Fruit fly (Drosophila melanogaster) whole organism, embryonic: ENCODE measurements around the gene mib1.

ENCODE experiments used
- Abd-B ChIP-seq: fragments of 200-800 bp; sonication (Bioruptor generic); optimal IDR thresholded peaks from 2 replicates; lab custom pipeline; 2018; ENCODE audit warnings: missing biosample characterization, mild to moderate bottlenecking, missing genetic modification characterization, moderate library complexity
- Atf6 ChIP-seq: fragments of 200-800 bp; sonication (Bioruptor generic); IDR thresholded peaks from 2 replicates; pipeline ENCODE4 v1.3.6; 2022; ENCODE audit warnings: missing biosample characterization, missing genetic modification characterization
- CG10147 ChIP-seq: fragments of 200-800 bp; sonication (Bioruptor generic); optimal IDR thresholded peaks from 2 replicates; lab custom pipeline; 2019; ENCODE audit warnings: missing biosample characterization, mild to moderate bottlenecking, missing genetic modification characterization, moderate library complexity
- CG10543 ChIP-seq: fragments of 200-800 bp; sonication (Bioruptor generic); optimal IDR thresholded peaks from 3 replicates; lab custom pipeline; 2017; ENCODE audit warnings: missing biosample characterization, mild to moderate bottlenecking, missing genetic modification characterization, moderate library complexity
- CG11247 ChIP-seq: fragments of 200-800 bp; sonication (Bioruptor generic); IDR thresholded peaks from 2 replicates; pipeline ENCODE4 v1.3.6; 2022; ENCODE audit warnings: missing biosample characterization, missing genetic modification characterization
- CG14441 ChIP-seq: fragments of 200-800 bp; sonication (Bioruptor generic); IDR thresholded peaks from 2 replicates; pipeline ENCODE4 v1.3.6; 2022; ENCODE audit warnings: missing biosample characterization, missing genetic modification characterization
- CG14965 ChIP-seq: fragments of 200-800 bp; sonication (Bioruptor generic); optimal IDR thresholded peaks from 2 replicates; lab custom pipeline; 2016; ENCODE audit warnings: missing biosample characterization, missing genetic modification characterization, borderline replicate concordance
- CG17912 ChIP-seq: fragments of 200-800 bp; sonication (Bioruptor generic); optimal IDR thresholded peaks from 2 replicates; lab custom pipeline; 2018; ENCODE audit warnings: missing biosample characterization, mild to moderate bottlenecking, missing genetic modification characterization
- CG1832 ChIP-seq: fragments of 200-800 bp; sonication (Bioruptor generic); optimal IDR thresholded peaks from 2 replicates; lab custom pipeline; 2017; ENCODE audit warnings: missing biosample characterization, mild to moderate bottlenecking, missing genetic modification characterization, inconsistent platforms
- CG2875 ChIP-seq: fragments of 200-800 bp; sonication (Bioruptor generic); optimal IDR thresholded peaks from 2 replicates; lab custom pipeline; 2017; ENCODE audit warnings: missing biosample characterization, mild to moderate bottlenecking, missing genetic modification characterization, missing genetic modification reagents
- CG2889 ChIP-seq: fragments of 200-800 bp; sonication (Bioruptor generic); IDR thresholded peaks from 3 replicates; pipeline ENCODE4 v1.3.6; 2022; ENCODE audit warnings: missing biosample characterization, missing genetic modification characterization
- CG42726 ChIP-seq: fragments of 200-800 bp; sonication (Bioruptor generic); IDR thresholded peaks from 2 replicates; pipeline ENCODE4 v1.3.6; 2022; ENCODE audit warnings: missing biosample characterization, missing genetic modification characterization; ENCODE audit not compliant: partially characterized antibody
- CG4617 ChIP-seq: fragments of 200-800 bp; sonication (Bioruptor generic); optimal IDR thresholded peaks from 3 replicates; lab custom pipeline; 2016; ENCODE audit warnings: missing biosample characterization, missing genetic modification characterization, borderline replicate concordance
- CG7963 ChIP-seq: fragments of 200-800 bp; sonication (Bioruptor generic); IDR thresholded peaks from 3 replicates; pipeline ENCODE4 v1.3.6; 2022; ENCODE audit warnings: missing biosample characterization, missing genetic modification characterization; ENCODE audit not compliant: partially characterized antibody
- CG9727 ChIP-seq: fragments of 200-800 bp; sonication (Bioruptor generic); optimal IDR thresholded peaks from 3 replicates; lab custom pipeline; 2017; ENCODE audit warnings: missing biosample characterization, mild to moderate bottlenecking, missing genetic modification characterization
- CkIIα-i1 ChIP-seq: fragments of 200-800 bp; sonication (Bioruptor generic); IDR thresholded peaks from 2 replicates; pipeline ENCODE4 v1.3.6; 2022; ENCODE audit warnings: missing biosample characterization, missing genetic modification characterization
- D19A ChIP-seq: fragments of 200-800 bp; optimal IDR thresholded peaks from 3 replicates; lab custom pipeline; 2019; ENCODE audit warnings: missing biosample characterization, mild to moderate bottlenecking, missing genetic modification characterization, moderate library complexity
- Deaf1 ChIP-seq: fragments of 200-800 bp; optimal IDR thresholded peaks from 3 replicates; lab custom pipeline; 2019; ENCODE audit warnings: missing biosample characterization, mild to moderate bottlenecking, missing genetic modification characterization, moderate library complexity
- Dll ChIP-seq: fragments of 200-800 bp; sonication (Bioruptor generic); IDR thresholded peaks from 4 replicates; pipeline ENCODE4 v1.3.6; 2022; ENCODE audit warnings: missing biosample characterization, missing genetic modification characterization; ENCODE audit not compliant: partially characterized antibody
- E2f2 ChIP-seq: fragments of 200-800 bp; sonication (Bioruptor generic); IDR thresholded peaks from 2 replicates; pipeline ENCODE4 v1.3.6; 2022; ENCODE audit warnings: missing biosample characterization, missing genetic modification characterization
- Hmr ChIP-seq: fragments of 200-800 bp; sonication (Bioruptor generic); optimal IDR thresholded peaks from 3 replicates; lab custom pipeline; 2017; ENCODE audit warnings: mild to moderate bottlenecking, missing biosample characterization, missing genetic modification reagents, missing genetic modification characterization
- Kr ChIP-seq: fragments of 200-800 bp; sonication (Bioruptor generic); optimal IDR thresholded peaks from 2 replicates; lab custom pipeline; 2017; ENCODE audit warnings: missing biosample characterization, mild to moderate bottlenecking, missing genetic modification characterization
- Nf-YA ChIP-seq: fragments of 200-800 bp; sonication (Bioruptor generic); IDR thresholded peaks from 2 replicates; pipeline ENCODE4 v1.3.6; 2022; ENCODE audit warnings: missing biosample characterization, missing genetic modification characterization
- Rx ChIP-seq: fragments of 200-800 bp; sonication (Bioruptor generic); IDR thresholded peaks from 2 replicates; pipeline ENCODE4 v1.3.6; 2022; ENCODE audit warnings: missing biosample characterization, missing genetic modification characterization
- TFAM ChIP-seq: fragments of 200-800 bp; sonication (Bioruptor generic); optimal IDR thresholded peaks from 2 replicates; lab custom pipeline; 2017; ENCODE audit warnings: missing biosample characterization, missing genetic modification characterization, inconsistent platforms
- Xrp1 ChIP-seq: fragments of 200-800 bp; sonication (Bioruptor generic); IDR thresholded peaks from 2 replicates; pipeline ENCODE4 v1.3.6; 2022; ENCODE audit warnings: missing biosample characterization, missing genetic modification characterization
- amos ChIP-seq: fragments of 200-800 bp; sonication (Bioruptor generic); IDR thresholded peaks from 2 replicates; pipeline ENCODE4 v1.3.6; 2022; ENCODE audit warnings: missing biosample characterization, missing genetic modification characterization; ENCODE audit not compliant: partially characterized antibody
- az2 ChIP-seq: fragments of 200-800 bp; sonication (Bioruptor generic); optimal IDR thresholded peaks from 3 replicates; lab custom pipeline; 2016; ENCODE audit warnings: missing biosample characterization, missing genetic modification characterization
- bcd ChIP-seq: fragments of 200-800 bp; sonication (Bioruptor generic); optimal IDR thresholded peaks from 2 replicates; lab custom pipeline; 2017; ENCODE audit warnings: missing biosample characterization, mild to moderate bottlenecking, missing genetic modification characterization
- bowl ChIP-seq: fragments of 200-800 bp; sonication (Bioruptor generic); IDR thresholded peaks from 2 replicates; pipeline ENCODE4 v1.3.6; 2022; ENCODE audit warnings: missing biosample characterization, missing genetic modification characterization
- cad ChIP-seq: fragments of >200 bp; optimal IDR thresholded peaks from 2 replicates; lab custom pipeline; 2017; ENCODE audit warnings: missing biosample characterization, missing genetic modification characterization
- cg ChIP-seq: fragments of 200-800 bp; sonication (Bioruptor generic); optimal IDR thresholded peaks from 3 replicates; lab custom pipeline; 2019; ENCODE audit warnings: missing biosample characterization, mild to moderate bottlenecking, missing genetic modification characterization, moderate library complexity
- crp ChIP-seq, 2 experiments: fragments of 200-800 bp; sonication (Bioruptor generic); optimal IDR thresholded peaks; 2 replicates in 1 of 2; 3 replicates in 1 of 2; lab custom pipeline; 2017; ENCODE audit warnings: missing biosample characterization in 2 of 2, missing genetic modification characterization in 2 of 2, mild to moderate bottlenecking in 1 of 2, moderate library complexity in 1 of 2
- dan ChIP-seq: fragments of 200-800 bp; sonication (Bioruptor generic); IDR thresholded peaks from 2 replicates; pipeline ENCODE4 v1.3.6; 2022; ENCODE audit warnings: missing biosample characterization, missing genetic modification characterization
- exex ChIP-seq: fragments of 200-800 bp; sonication (Bioruptor generic); optimal IDR thresholded peaks from 4 replicates; lab custom pipeline; 2018; ENCODE audit warnings: missing biosample characterization, mild to moderate bottlenecking, missing genetic modification characterization, moderate library complexity
- eyg ChIP-seq: fragments of 200-800 bp; sonication (Bioruptor generic); optimal IDR thresholded peaks from 3 replicates; lab custom pipeline; 2016; ENCODE audit warnings: missing biosample characterization, missing genetic modification characterization
- ham ChIP-seq: fragments of 200-800 bp; sonication (Bioruptor generic); IDR thresholded peaks from 2 replicates; pipeline ENCODE4 v1.3.6; 2022; ENCODE audit warnings: missing biosample characterization, missing genetic modification characterization
- kah ChIP-seq: fragments of 200-800 bp; sonication (Bioruptor generic); optimal IDR thresholded peaks from 2 replicates; lab custom pipeline; 2018; ENCODE audit warnings: missing biosample characterization, mild to moderate bottlenecking, missing genetic modification characterization
- odd ChIP-seq: fragments of 200-800 bp; sonication (Bioruptor generic); optimal IDR thresholded peaks from 2 replicates; lab custom pipeline; 2017; ENCODE audit warnings: missing biosample characterization, mild to moderate bottlenecking, missing genetic modification characterization
- pnt ChIP-seq: fragments of 200-800 bp; sonication (Bioruptor generic); optimal IDR thresholded peaks from 3 replicates; lab custom pipeline; 2016; ENCODE audit warnings: missing biosample characterization, missing genetic modification characterization
- ranshi ChIP-seq: fragments of 200-800 bp; sonication (Bioruptor generic); IDR thresholded peaks from 2 replicates; pipeline ENCODE4 v1.3.6; 2022; ENCODE audit warnings: missing biosample characterization, missing genetic modification characterization
- row ChIP-seq: fragments of 200-800 bp; sonication (Bioruptor generic); IDR thresholded peaks from 3 replicates; pipeline ENCODE4 v1.3.6; 2022; ENCODE audit warnings: missing biosample characterization, missing genetic modification characterization
- seq ChIP-seq: fragments of 200-800 bp; sonication (Bioruptor generic); IDR thresholded peaks from 2 replicates; pipeline ENCODE4 v1.3.6; 2022; ENCODE audit warnings: missing biosample characterization, missing genetic modification characterization
- slbo ChIP-seq: fragments of 200-800 bp; sonication (Bioruptor generic); IDR thresholded peaks from 2 replicates; pipeline ENCODE4 v1.3.6; 2022; ENCODE audit warnings: missing biosample characterization, missing genetic modification characterization
- sqz ChIP-seq: fragments of 200-800 bp; sonication (Bioruptor generic); optimal IDR thresholded peaks from 3 replicates; lab custom pipeline; 2018; ENCODE audit warnings: missing biosample characterization, mild to moderate bottlenecking, missing genetic modification characterization
- ttk ChIP-seq: fragments of 200-800 bp; sonication (Bioruptor generic); IDR thresholded peaks from 2 replicates; pipeline ENCODE4 v2.1.2; 2022; ENCODE audit warnings: missing biosample characterization, missing genetic modification characterization
- z ChIP-seq: fragments of 200-800 bp; sonication (Bioruptor generic); IDR thresholded peaks from 3 replicates; pipeline ENCODE4 v1.3.6; 2022; ENCODE audit warnings: missing biosample characterization, missing genetic modification characterization
- zfh1 ChIP-seq: fragments of 200-800 bp; sonication (Bioruptor generic); IDR thresholded peaks from 3 replicates; pipeline ENCODE4 v1.3.6; 2022; ENCODE audit warnings: missing biosample characterization, missing genetic modification characterization

mib1 gene

DNA sequence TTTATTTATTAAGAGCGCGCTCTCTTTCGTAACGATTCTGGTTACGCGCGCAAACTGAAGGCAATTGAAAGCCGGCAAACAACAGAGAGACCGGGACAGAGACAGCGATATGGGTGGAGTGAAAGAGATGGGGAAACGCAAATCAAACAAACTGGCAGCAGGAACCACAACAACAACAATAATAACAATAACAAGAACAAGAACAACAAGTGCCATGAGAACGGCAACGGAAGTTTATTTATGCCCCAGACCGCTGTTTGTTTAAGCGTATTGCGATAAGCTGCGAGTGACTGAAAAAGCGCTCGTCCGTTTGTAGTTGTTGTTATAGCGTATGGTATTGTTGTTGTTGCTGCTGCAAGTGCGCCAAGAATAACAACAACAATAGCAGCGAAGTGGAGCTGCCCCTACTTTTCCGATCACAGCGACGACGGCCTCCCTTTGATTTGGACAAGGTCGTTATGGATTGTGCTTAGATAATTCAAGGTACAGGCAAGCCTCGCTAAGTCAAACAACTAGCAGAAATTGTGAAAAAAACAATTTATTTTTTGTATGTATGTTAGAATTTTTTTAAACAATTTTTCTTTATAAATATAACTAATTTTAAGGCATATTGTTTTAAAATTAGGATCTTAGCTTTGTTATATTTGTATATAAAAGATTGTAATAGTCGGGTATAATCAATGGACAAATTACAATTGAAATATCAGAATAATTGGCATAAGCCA lies 14.6 kb upstream of the mib1 start (continued):
- no peak for TF ChIP-seq dan (GFP tag; lab: Robert Waterston, UW)
- TF ChIP-seq CG2889 (GFP tag; lab: Robert Waterston, UW): no peak
- TF ChIP-seq TFAM (GFP tag; lab: Kevin White, UChicago): no peak
- TF ChIP-seq Nf-YA (GFP tag; lab: Robert Waterston, UW): peak; percentile 23; the same call in 1 of the 2 replicates
- TF ChIP-seq Deaf1 (tag; lab: Kevin White, UChicago): peak; percentile 41
- TF ChIP-seq ranshi (GFP tag; lab: Robert Waterston, UW): peak; percentile 35; the same call in 1 of the 2 replicates
- TF ChIP-seq CG1832 (GFP tag; lab: Kevin White, UChicago): peak; percentile 54
- TF ChIP-seq Rx (GFP tag; lab: Robert Waterston, UW): 0 out of 2 replicates have a peak, but pooled peaks have one; percentile 17
- peak; percentile 71; the same call in 2 of the 3 replicates for TF ChIP-seq z (GFP tag; lab: Robert Waterston, UW)
- TF ChIP-seq CkIIα-i1 (GFP tag; lab: Robert Waterston, UW): no peak
- no peak for TF ChIP-seq amos (GFP tag; lab: Robert Waterston, UW)
- peak; percentile 68 for TF ChIP-seq Hmr (GFP tag; lab: Kevin White, UChicago)
- no peak for TF ChIP-seq crp (GFP tag; optimal IDR thresholded peaks at IDR 0.05; lab: Kevin White, UChicago)
- TF ChIP-seq D19A: no peak
- peak; percentile 85 for TF ChIP-seq Xrp1
- peak; percentile 65 for TF ChIP-seq row
- no peak for TF ChIP-seq Abd-B (GFP tag; lab: Kevin White, UChicago)
- no peak for TF ChIP-seq CG42726 (GFP tag; lab: Robert Waterston, UW)
- TF ChIP-seq cg: peak; percentile 15
- TF ChIP-seq az2 (GFP tag; lab: Kevin White, UChicago): peak; percentile 27
- TF ChIP-seq CG2875 (GFP tag; lab: Kevin White, UChicago): peak; percentile 87
- TF ChIP-seq CG14965 (GFP tag; lab: Kevin White, UChicago): no peak
- TF ChIP-seq E2f2 (GFP tag; lab: Robert Waterston, UW): peak; percentile 55
- TF ChIP-seq CG9727 (GFP tag; lab: Kevin White, UChicago): peak; percentile 75
- TF ChIP-seq seq (GFP tag; lab: Robert Waterston, UW): peak; percentile 48; the same call in 1 of the 2 replicates
- TF ChIP-seq CG17912: peak; percentile 39

DNA sequence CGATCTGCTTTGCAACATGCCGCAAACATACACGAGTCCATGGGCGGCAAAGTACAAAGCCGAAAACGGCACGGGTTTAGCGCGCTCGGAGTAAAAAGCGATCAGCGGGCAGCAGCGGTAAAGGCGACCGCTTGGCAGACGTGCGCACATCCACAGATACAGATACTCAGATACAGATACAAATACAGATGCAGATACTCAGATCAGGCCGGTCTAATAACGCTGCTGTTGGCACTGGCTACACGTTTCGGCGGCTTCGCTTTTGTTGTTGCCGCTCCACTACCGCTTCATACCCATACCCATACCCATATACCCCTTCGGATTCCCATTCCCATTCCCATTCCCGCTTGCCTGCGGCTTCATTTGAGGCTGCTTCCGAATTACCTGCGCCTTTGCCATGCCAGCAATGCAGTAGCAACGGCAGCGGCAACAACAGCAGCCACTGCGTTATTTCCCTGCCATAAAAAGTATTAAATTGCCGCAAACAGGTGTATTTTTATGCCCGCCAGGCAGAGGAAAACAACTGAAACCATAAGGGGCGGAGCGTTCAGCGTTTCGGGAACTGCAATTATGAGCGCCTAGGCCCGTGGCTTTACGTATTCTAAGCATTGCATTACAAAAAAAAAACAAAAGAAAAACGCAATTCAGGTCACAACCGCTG lies 13.5 kb upstream of the mib1 start:
- no peak for TF ChIP-seq kah
- no peak for TF ChIP-seq ttk (GFP tag; lab: Robert Waterston, UW)
- TF ChIP-seq CG14441 (GFP tag; lab: Robert Waterston, UW): no peak
- no peak for TF ChIP-seq ham (GFP tag; lab: Robert Waterston, UW)
- TF ChIP-seq CG11247 (GFP tag; lab: Robert Waterston, UW): 0 out of 2 replicates have a peak, but pooled peaks have one; percentile 23
- no peak for TF ChIP-seq sqz
- no peak for TF ChIP-seq bcd (GFP tag; lab: Kevin White, UChicago)
- TF ChIP-seq CG4617: no peak
- TF ChIP-seq Atf6 (GFP tag; lab: Robert Waterston, UW): no peak
- no peak for TF ChIP-seq pnt (GFP tag; lab: Kevin White, UChicago)
- TF ChIP-seq cad (GFP tag; lab: Kevin White, UChicago): peak; percentile 95
- no peak for TF ChIP-seq slbo (GFP tag; lab: Robert Waterston, UW)
- TF ChIP-seq bowl: no peak
- no peak for TF ChIP-seq eyg (GFP tag; lab: Kevin White, UChicago)
- peak; percentile 4 for TF ChIP-seq CG10543 (GFP tag; lab: Kevin White, UChicago)
- no peak for TF ChIP-seq amos (GFP tag; lab: Robert Waterston, UW)
- no peak for TF ChIP-seq CG7963 (GFP tag; lab: Robert Waterston, UW)
- 0 out of 3 replicates have a peak, but pooled peaks have one; percentile 15 for TF ChIP-seq zfh1 (GFP tag; lab: Robert Waterston, UW)
- TF ChIP-seq Kr (GFP tag; lab: Kevin White, UChicago): peak; percentile 38
- no peak for TF ChIP-seq exex
- no peak for TF ChIP-seq odd (GFP tag; lab: Kevin White, UChicago)
- 0 out of 4 replicates have a peak, but pooled peaks have one; percentile 27 for TF ChIP-seq Dll
- TF ChIP-seq CG10147 (GFP tag; lab: Kevin White, UChicago): no peak
